Fruit fly (Drosophila melanogaster): Measurements from ENCODE around the gene Osi20.
A peak's percentile ranks its signal among the peaks of the same experiment; 100 is the strongest.

Osi20 gene

dm6 chr3R:6373512-6374306 lies 33.8 kb downstream of the Osi20 start:
- TF ChIP-seq CG5204 (GFP tag; optimal IDR thresholded peaks at IDR 0.05) (no peak), kay (GFP tag; ENCODE audit: borderline replicate concordance) (no peak), Hr96 (GFP tag; optimal IDR thresholded peaks at IDR 0.05) (peak; percentile 9), toe (GFP tag; optimal IDR thresholded peaks at IDR 0.05) (peak; percentile 43), tj (GFP tag; optimal IDR thresholded peaks at IDR 0.05) (no peak), CG1620 (GFP tag; optimal IDR thresholded peaks at IDR 0.05) (peak; percentile 42), CG33017 (tag; optimal IDR thresholded peaks at IDR 0.05) (peak; percentile 64), CG7101 (tag; optimal IDR thresholded peaks at IDR 0.05) (peak; percentile 40), CG12768 (GFP tag; optimal IDR thresholded peaks at IDR 0.05) (peak; percentile 27), cnc (optimal IDR thresholded peaks at IDR 0.05) (no peak), cic (GFP tag; optimal IDR thresholded peaks at IDR 0.05) (peak; percentile 26), bab1 (GFP tag; optimal IDR thresholded peaks at IDR 0.05) (peak; percentile 29), CG11617 (GFP tag; optimal IDR thresholded peaks at IDR 0.05) (peak; percentile 43), Mnt (GFP tag; optimal IDR thresholded peaks at IDR 0.05) (no peak), Clk (GFP tag; optimal IDR thresholded peaks at IDR 0.05) (no peak), pad (GFP tag; optimal IDR thresholded peaks at IDR 0.05) (no peak), CG14711 (tag; optimal IDR thresholded peaks at IDR 0.05) (peak; percentile 29), Crg-1 (GFP tag; optimal IDR thresholded peaks at IDR 0.05) (peak; percentile 42), CG7045 (GFP tag; optimal IDR thresholded peaks at IDR 0.05) (peak; percentile 30), ovo (GFP tag; optimal IDR thresholded peaks at IDR 0.05) (peak; percentile 6)

dm6 chr3R:6374307-6374574 lies 34.3 kb downstream of the Osi20 start, which contains the start of gene CG42564:
CG42564 (plus strand) TSS chr3R:6374475.
- TF ChIP-seq kay (GFP tag; ENCODE audit: borderline replicate concordance) (no peak), CG1620 (GFP tag; optimal IDR thresholded peaks at IDR 0.05) (no peak), Clk (GFP tag; optimal IDR thresholded peaks at IDR 0.05) (no peak), ovo (GFP tag; optimal IDR thresholded peaks at IDR 0.05) (no peak), CG14711 (tag; optimal IDR thresholded peaks at IDR 0.05) (no peak), CG7101 (tag; optimal IDR thresholded peaks at IDR 0.05) (no peak), CG33017 (tag; optimal IDR thresholded peaks at IDR 0.05) (no peak), CG11617 (GFP tag; optimal IDR thresholded peaks at IDR 0.05) (no peak), cic (GFP tag; optimal IDR thresholded peaks at IDR 0.05) (no peak)

dm6 chr3R:6375944-6376343 lies 36.0 kb downstream of the Osi20 start, which contains the start of gene CRAT:
CRAT (minus strand) TSS chr3R:6376044.
- no peak for TF ChIP-seq Mnt (GFP tag; optimal IDR thresholded peaks at IDR 0.05)

- no peak for TF ChIP-seq bab1 (GFP tag; optimal IDR thresholded peaks at IDR 0.05)
- no peak for TF ChIP-seq kay (GFP tag; ENCODE audit: borderline replicate concordance)
- TF ChIP-seq toe (GFP tag; optimal IDR thresholded peaks at IDR 0.05), result no peak
- TF ChIP-seq tj (GFP tag; optimal IDR thresholded peaks at IDR 0.05), result no peak
- TF ChIP-seq cic (GFP tag; optimal IDR thresholded peaks at IDR 0.05), result no peak
- no peak for TF ChIP-seq Clk (GFP tag; optimal IDR thresholded peaks at IDR 0.05)
- TF ChIP-seq CG5204 (GFP tag; optimal IDR thresholded peaks at IDR 0.05), result no peak
- TF ChIP-seq CG33017 (tag; optimal IDR thresholded peaks at IDR 0.05), result no peak
- TF ChIP-seq CG7101 (tag; optimal IDR thresholded peaks at IDR 0.05), result no peak
- no peak for TF ChIP-seq CG7045 (GFP tag; optimal IDR thresholded peaks at IDR 0.05)
- TF ChIP-seq CG12768 (GFP tag; optimal IDR thresholded peaks at IDR 0.05), result no peak
- TF ChIP-seq CG11617 (GFP tag; optimal IDR thresholded peaks at IDR 0.05), result no peak
- no peak for TF ChIP-seq CG14711 (tag; optimal IDR thresholded peaks at IDR 0.05)
- no peak for TF ChIP-seq pad (GFP tag; optimal IDR thresholded peaks at IDR 0.05)
- no peak for TF ChIP-seq cnc (optimal IDR thresholded peaks at IDR 0.05)
Measured at dm6 chr3R:6377497-6377896, 37.6 kb downstream of the Osi20 start, which contains the start of gene CG42537. CG42537 (plus strand) TSS chr3R:6377797.

dm6 chr3R:6380129-6380528 lies 40.2 kb downstream of the Osi20 start, which contains the start of the genes CG1024 and TfIIFalpha:
CG1024 (minus strand) TSS chr3R:6380328.
TfIIFalpha (plus strand) TSS chr3R:6380467.
- TF ChIP-seq cic (GFP tag; optimal IDR thresholded peaks at IDR 0.05) (no peak), CG1620 (GFP tag; optimal IDR thresholded peaks at IDR 0.05) (peak; percentile 10), Mnt (GFP tag; optimal IDR thresholded peaks at IDR 0.05) (peak; percentile 31), Clk (GFP tag; optimal IDR thresholded peaks at IDR 0.05) (no peak), ovo (GFP tag; optimal IDR thresholded peaks at IDR 0.05) (no peak), CG12768 (GFP tag; optimal IDR thresholded peaks at IDR 0.05) (no peak), CG5204 (GFP tag; optimal IDR thresholded peaks at IDR 0.05) (no peak), bab1 (GFP tag; optimal IDR thresholded peaks at IDR 0.05) (peak; percentile 73), Hr96 (GFP tag; optimal IDR thresholded peaks at IDR 0.05) (no peak), Crg-1 (GFP tag; optimal IDR thresholded peaks at IDR 0.05) (peak; percentile 5), kay (GFP tag; ENCODE audit: borderline replicate concordance) (no peak), CG7101 (tag; optimal IDR thresholded peaks at IDR 0.05) (peak; percentile 31)

- TF ChIP-seq ovo (GFP tag; optimal IDR thresholded peaks at IDR 0.05), result no peak
- TF ChIP-seq Crg-1 (GFP tag; optimal IDR thresholded peaks at IDR 0.05), result no peak
- TF ChIP-seq tj (GFP tag; optimal IDR thresholded peaks at IDR 0.05), result no peak
- no peak for TF ChIP-seq toe (GFP tag; optimal IDR thresholded peaks at IDR 0.05)
- no peak for TF ChIP-seq bab1 (GFP tag; optimal IDR thresholded peaks at IDR 0.05)
- TF ChIP-seq Hr96 (GFP tag; optimal IDR thresholded peaks at IDR 0.05), result no peak
- no peak for TF ChIP-seq CG1620 (GFP tag; optimal IDR thresholded peaks at IDR 0.05)
- TF ChIP-seq CG12768 (GFP tag; optimal IDR thresholded peaks at IDR 0.05), result no peak
- no peak for TF ChIP-seq Clk (GFP tag; optimal IDR thresholded peaks at IDR 0.05)
- no peak for TF ChIP-seq CG33017 (tag; optimal IDR thresholded peaks at IDR 0.05)
- no peak for TF ChIP-seq CG11617 (GFP tag; optimal IDR thresholded peaks at IDR 0.05)
Measured at dm6 chr3R:6381784-6382183, 41.9 kb downstream of the Osi20 start.
